Worm (Caenorhabditis elegans): ENCODE data around the gene acl-12.

acl-12 gene

ce11 chrX:7466682-7467081, 24.3 kb upstream of the acl-12 start:
- no peak for TF ChIP-seq snpc-4 (tag; optimal IDR thresholded peaks at IDR 0.05)
- TF ChIP-seq mab-5 (tag; optimal IDR thresholded peaks at IDR 0.05) = no peak
- TF ChIP-seq sptf-1 (tag; optimal IDR thresholded peaks at IDR 0.05) = no peak
- TF ChIP-seq ham-2 (GFP tag; optimal IDR thresholded peaks at IDR 0.05) = no peak
- TF ChIP-seq nhr-2 (tag; optimal IDR thresholded peaks at IDR 0.05) = peak; percentile 54
- TF ChIP-seq cnd-1 (tag; optimal IDR thresholded peaks at IDR 0.05) = peak; percentile 64
- TF ChIP-seq unc-62 (GFP tag; optimal IDR thresholded peaks at IDR 0.05) = no peak

DNA sequence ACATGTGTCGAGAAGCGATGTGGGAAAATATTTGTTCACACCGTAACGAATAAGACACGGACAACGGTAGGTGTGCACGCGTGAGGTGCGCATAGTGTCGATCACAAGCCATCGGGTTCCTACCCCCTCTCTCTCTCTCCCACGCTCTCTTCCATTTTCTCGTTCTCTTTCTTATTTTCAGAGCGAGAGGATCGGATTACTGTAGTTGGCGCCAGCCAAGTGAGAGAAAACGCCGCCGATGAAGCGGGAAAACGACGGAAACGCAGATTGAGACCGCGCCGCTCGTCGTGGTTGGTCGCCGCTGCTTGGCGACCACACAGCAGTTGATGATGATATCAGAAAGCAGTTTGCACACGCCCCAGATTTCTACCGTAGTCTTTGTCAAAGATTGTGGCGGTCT, 22.0 kb upstream of the acl-12 start:
- TF ChIP-seq cnd-1 (tag; optimal IDR thresholded peaks at IDR 0.05) (peak; percentile 14), sptf-1 (tag; optimal IDR thresholded peaks at IDR 0.05) (no peak)

- no peak for TF ChIP-seq bed-3 (GFP tag; optimal IDR thresholded peaks at IDR 0.05)
- TF ChIP-seq ceh-43 (GFP tag; optimal IDR thresholded peaks at IDR 0.05) = no peak
- TF ChIP-seq drap-1 (GFP tag; optimal IDR thresholded peaks at IDR 0.05) = no peak
- TF ChIP-seq lin-13 (tag; optimal IDR thresholded peaks at IDR 0.05) = no peak
- TF ChIP-seq unc-39 (tag; optimal IDR thresholded peaks at IDR 0.05) = no peak
- TF ChIP-seq sem-2 (GFP tag; optimal IDR thresholded peaks at IDR 0.05) = no peak
- no peak for TF ChIP-seq cnd-1 (tag; optimal IDR thresholded peaks at IDR 0.05)
- TF ChIP-seq ham-2 (GFP tag; optimal IDR thresholded peaks at IDR 0.05) = no peak
- no peak for TF ChIP-seq ces-1 (GFP tag; optimal IDR thresholded peaks at IDR 0.05)
- no peak for TF ChIP-seq unc-62 (GFP tag; optimal IDR thresholded peaks at IDR 0.05)
- TF ChIP-seq pha-4 (tag; optimal IDR thresholded peaks at IDR 0.05) = no peak
- no peak for TF ChIP-seq snpc-4 (tag; optimal IDR thresholded peaks at IDR 0.05)
- TF ChIP-seq mep-1 (tag; optimal IDR thresholded peaks at IDR 0.05) = no peak
- TF ChIP-seq tbx-8 (GFP tag; optimal IDR thresholded peaks at IDR 0.05) = no peak
- no peak for TF ChIP-seq mab-5 (tag; optimal IDR thresholded peaks at IDR 0.05)
- no peak for TF ChIP-seq nhr-237 (tag; optimal IDR thresholded peaks at IDR 0.05)
- no peak for TF ChIP-seq unc-120 (tag; optimal IDR thresholded peaks at IDR 0.05; ENCODE audit: poor library complexity, severe bottlenecking)
Measured at ce11 chrX:7463637-7464036, 21.3 kb upstream of the acl-12 start, which contains the start of gene sox-2. sox-2 (minus strand) TSS chrX:7463736.

DNA sequence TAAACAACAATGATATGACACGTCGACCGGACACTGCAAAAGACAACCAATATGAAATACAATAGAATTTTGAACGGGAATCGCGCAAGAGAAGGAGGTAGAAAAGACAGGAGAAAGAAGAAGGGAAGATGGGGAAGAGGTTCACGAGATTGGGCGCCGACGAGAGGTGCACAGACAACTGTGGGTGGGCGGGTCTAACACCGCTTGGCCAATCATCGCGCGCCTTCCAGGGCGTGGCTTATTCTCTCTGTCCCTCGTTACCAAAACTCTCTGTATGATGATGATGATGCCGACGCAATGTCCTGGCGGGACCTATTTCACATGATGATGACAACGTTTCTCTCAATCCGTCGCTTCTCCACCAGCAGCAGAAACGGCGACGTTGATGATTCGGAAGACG, 18.1 kb upstream of the acl-12 start:
- no peak for TF ChIP-seq flh-1 (GFP tag; optimal IDR thresholded peaks at IDR 0.05)
- peak; percentile 24 for TF ChIP-seq drap-1 (GFP tag; optimal IDR thresholded peaks at IDR 0.05)
- peak; percentile 61 for TF ChIP-seq lsy-2 (tag; optimal IDR thresholded peaks at IDR 0.05)
- no peak for TF ChIP-seq M03D4.4 (tag; optimal IDR thresholded peaks at IDR 0.05)
- no peak for TF ChIP-seq ces-1 (GFP tag; optimal IDR thresholded peaks at IDR 0.05)

DNA sequence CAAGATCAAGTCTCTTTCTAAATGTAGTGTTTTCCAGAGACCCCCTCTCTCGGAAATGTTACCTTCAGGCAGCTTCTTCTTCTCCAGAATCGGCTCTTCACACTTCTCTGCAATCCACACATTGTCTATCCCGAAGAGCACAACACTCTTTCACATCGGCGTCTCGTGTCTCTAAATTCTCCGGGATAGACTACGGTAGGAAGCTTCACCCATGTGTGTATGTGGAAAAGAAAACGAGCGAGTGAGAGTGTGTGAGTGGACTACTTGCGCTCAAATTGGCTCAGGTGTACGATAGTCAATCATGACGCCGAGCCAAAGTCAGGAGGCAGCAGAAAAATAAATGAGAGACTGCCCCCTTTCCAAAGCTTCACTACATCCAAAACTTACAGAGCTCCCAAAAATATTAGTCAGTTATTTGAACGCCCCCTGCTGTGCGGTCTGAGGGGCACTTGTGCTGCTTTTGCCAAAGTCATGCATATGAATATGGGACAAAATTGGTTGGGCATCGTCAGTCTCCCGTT, 14.8 kb upstream of the acl-12 start:
- TF ChIP-seq mls-2 (tag; optimal IDR thresholded peaks at IDR 0.05) (no peak), sptf-1 (tag; optimal IDR thresholded peaks at IDR 0.05) (no peak), mep-1 (tag; optimal IDR thresholded peaks at IDR 0.05) (no peak), nhr-2 (tag; optimal IDR thresholded peaks at IDR 0.05) (no peak), unc-39 (tag; optimal IDR thresholded peaks at IDR 0.05) (no peak), cnd-1 (tag; optimal IDR thresholded peaks at IDR 0.05) (peak; percentile 35), zip-8 (tag; optimal IDR thresholded peaks at IDR 0.05) (no peak), M03D4.4 (tag; optimal IDR thresholded peaks at IDR 0.05) (no peak), unc-120 (tag; optimal IDR thresholded peaks at IDR 0.05; ENCODE audit: poor library complexity, severe bottlenecking) (no peak), nhr-237 (tag; optimal IDR thresholded peaks at IDR 0.05) (no peak), ces-1 (GFP tag; optimal IDR thresholded peaks at IDR 0.05) (peak; percentile 29), lsy-2 (tag; optimal IDR thresholded peaks at IDR 0.05) (peak; percentile 64), ham-2 (GFP tag; optimal IDR thresholded peaks at IDR 0.05) (no peak)

DNA sequence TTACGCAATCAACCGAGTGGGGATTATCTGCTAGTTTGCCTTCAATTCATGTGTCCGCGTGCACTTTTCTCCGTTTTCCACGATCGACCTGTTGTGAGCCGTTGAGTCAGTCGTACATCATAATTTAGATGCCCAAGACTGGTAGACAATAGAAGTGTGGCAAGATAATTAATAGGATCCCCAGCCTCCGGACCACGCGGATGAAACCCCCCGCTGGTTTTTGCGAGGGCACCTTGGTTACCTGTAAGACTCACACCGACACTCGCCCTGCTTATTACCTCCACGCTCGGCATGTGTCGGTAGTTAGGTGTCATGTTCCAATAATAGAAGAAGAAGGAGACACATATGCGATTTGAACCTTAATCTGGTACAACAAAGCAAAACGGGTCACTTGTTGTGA, 13.6 kb upstream of the acl-12 start:
- TF ChIP-seq nhr-2 (tag; optimal IDR thresholded peaks at IDR 0.05) = peak; percentile 30
- no peak for TF ChIP-seq nhr-76 (tag; optimal IDR thresholded peaks at IDR 0.05)
- TF ChIP-seq lsy-2 (tag; optimal IDR thresholded peaks at IDR 0.05) = no peak
- TF ChIP-seq ceh-83 (GFP tag; optimal IDR thresholded peaks at IDR 0.05) = no peak
- TF ChIP-seq unc-39 (tag; optimal IDR thresholded peaks at IDR 0.05) = peak; percentile 53
- TF ChIP-seq ceh-43 (GFP tag; optimal IDR thresholded peaks at IDR 0.05) = peak; percentile 24
- TF ChIP-seq tbx-8 (GFP tag; optimal IDR thresholded peaks at IDR 0.05) = no peak
- TF ChIP-seq nhr-12 (tag; optimal IDR thresholded peaks at IDR 0.05) = no peak
- no peak for TF ChIP-seq lin-32 (GFP tag; optimal IDR thresholded peaks at IDR 0.05)
- no peak for TF ChIP-seq M03D4.4 (tag; optimal IDR thresholded peaks at IDR 0.05)
- TF ChIP-seq unc-62 (GFP tag; optimal IDR thresholded peaks at IDR 0.05) = no peak
- no peak for TF ChIP-seq blmp-1 (tag; optimal IDR thresholded peaks at IDR 0.05)
